Worm (Caenorhabditis elegans) whole organism, late embryonic: ENCODE results near the gene clec-56.

Experiments
- C38D4.7 ChIP-seq: fragments of 200-800 bp; sonication (Bioruptor generic); optimal IDR thresholded peaks from 2 replicates; lab custom pipeline; 2018; ENCODE audit warnings: mild to moderate bottlenecking, missing genetic modification characterization, moderate library complexity, missing compliant biosample characterization
- dmd-4 ChIP-seq: sonication (generic microtip); optimal IDR thresholded peaks from 2 replicates; lab custom pipeline; 2016; ENCODE audit warnings: borderline replicate concordance, missing genetic modification characterization, missing compliant biosample characterization
- fkh-10 ChIP-seq: fragments of 150-350 bp; optimal IDR thresholded peaks from 2 replicates; lab custom pipeline; 2014; ENCODE audit warnings: missing biosample characterization, missing genetic modification reagents, missing genetic modification characterization
- pag-3 ChIP-seq: sonication (generic microtip); optimal IDR thresholded peaks from 2 replicates; lab custom pipeline; 2016; ENCODE audit warnings: missing compliant biosample characterization, missing genetic modification characterization, borderline replicate concordance
- unc-86 ChIP-seq: sonication (generic microtip); optimal IDR thresholded peaks from 2 replicates; lab custom pipeline; 2016; ENCODE audit warnings: missing genetic modification characterization, missing compliant biosample characterization

ce11 chrV:14501136-14501535 lies 26.9 kb downstream of the clec-56 start, which contains the start of gene R02D5.24:
- TF ChIP-seq dmd-4 (no peak), pag-3 (tag; lab: Kevin White, UChicago) (no peak), fkh-10 (GFP tag; lab: Kevin White, UChicago) (no peak), unc-86 (tag; lab: Kevin White, UChicago) (no peak), C38D4.7 (GFP tag; lab: Kevin White, UChicago) (no peak)
